Fruit fly (Drosophila melanogaster): ENCODE measurements around the gene CG5235.
A peak's percentile ranks its signal among the peaks of the same experiment; 100 is the strongest.

CG5235 gene

dm6 chr3L:16087323-16087816 is 2.8 kb downstream of the CG5235 start, which contains the start of gene Tasp1:
Gene Tasp1, minus strand, starts transcription at chr3L:16087525.
- peak; percentile 22 for TF ChIP-seq CG11617 (GFP tag; optimal IDR thresholded peaks at IDR 0.05)
- peak; percentile 59 for TF ChIP-seq CG7101 (tag; optimal IDR thresholded peaks at IDR 0.05)
- peak; percentile 13 for TF ChIP-seq tj (GFP tag; optimal IDR thresholded peaks at IDR 0.05)
- TF ChIP-seq Mnt (GFP tag; optimal IDR thresholded peaks at IDR 0.05): peak; percentile 37
- peak; percentile 44 for TF ChIP-seq CG14711 (tag; optimal IDR thresholded peaks at IDR 0.05)
- no peak for TF ChIP-seq CG1620 (GFP tag; optimal IDR thresholded peaks at IDR 0.05)
- TF ChIP-seq CG33017 (tag; optimal IDR thresholded peaks at IDR 0.05): peak; percentile 31
- no peak for TF ChIP-seq Hr96 (GFP tag; optimal IDR thresholded peaks at IDR 0.05)
- peak; percentile 72 for TF ChIP-seq bab1 (GFP tag; optimal IDR thresholded peaks at IDR 0.05)

- no peak for TF ChIP-seq CG5204 (GFP tag; optimal IDR thresholded peaks at IDR 0.05)
- no peak for TF ChIP-seq Clk (GFP tag; optimal IDR thresholded peaks at IDR 0.05)
- TF ChIP-seq Hr96 (GFP tag; optimal IDR thresholded peaks at IDR 0.05): no peak
- no peak for TF ChIP-seq Crg-1 (GFP tag; optimal IDR thresholded peaks at IDR 0.05)
- no peak for TF ChIP-seq bab1 (GFP tag; optimal IDR thresholded peaks at IDR 0.05)
- TF ChIP-seq toe (GFP tag; optimal IDR thresholded peaks at IDR 0.05): no peak
- no peak for TF ChIP-seq CG12768 (GFP tag; optimal IDR thresholded peaks at IDR 0.05)
- TF ChIP-seq CG33017 (tag; optimal IDR thresholded peaks at IDR 0.05): no peak
- no peak for TF ChIP-seq CG14711 (tag; optimal IDR thresholded peaks at IDR 0.05)
- TF ChIP-seq Mnt (GFP tag; optimal IDR thresholded peaks at IDR 0.05): no peak
- no peak for TF ChIP-seq ovo (GFP tag; optimal IDR thresholded peaks at IDR 0.05)
- no peak for TF ChIP-seq cic (GFP tag; optimal IDR thresholded peaks at IDR 0.05)
- no peak for TF ChIP-seq cnc (optimal IDR thresholded peaks at IDR 0.05)
- TF ChIP-seq CG7101 (tag; optimal IDR thresholded peaks at IDR 0.05): no peak
- TF ChIP-seq kay (GFP tag; ENCODE audit: borderline replicate concordance): no peak
- TF ChIP-seq CG7045 (GFP tag; optimal IDR thresholded peaks at IDR 0.05): no peak
- no peak for TF ChIP-seq CG1620 (GFP tag; optimal IDR thresholded peaks at IDR 0.05)
- TF ChIP-seq tj (GFP tag; optimal IDR thresholded peaks at IDR 0.05): no peak
- no peak for TF ChIP-seq CG11617 (GFP tag; optimal IDR thresholded peaks at IDR 0.05)
- no peak for TF ChIP-seq pad (GFP tag; optimal IDR thresholded peaks at IDR 0.05)
Observed at dm6 chr3L:16083693-16084092, 6.5 kb downstream of the CG5235 start, which contains the start of gene CG13075. Gene CG13075, plus strand, starts transcription at chr3L:16083993.

- TF ChIP-seq Clk (GFP tag; optimal IDR thresholded peaks at IDR 0.05): no peak
- no peak for TF ChIP-seq bab1 (GFP tag; optimal IDR thresholded peaks at IDR 0.05)
- TF ChIP-seq CG33017 (tag; optimal IDR thresholded peaks at IDR 0.05): no peak
- TF ChIP-seq Crg-1 (GFP tag; optimal IDR thresholded peaks at IDR 0.05): no peak
- no peak for TF ChIP-seq toe (GFP tag; optimal IDR thresholded peaks at IDR 0.05)
- no peak for TF ChIP-seq CG7101 (tag; optimal IDR thresholded peaks at IDR 0.05)
- no peak for TF ChIP-seq ovo (GFP tag; optimal IDR thresholded peaks at IDR 0.05)
- TF ChIP-seq CG5204 (GFP tag; optimal IDR thresholded peaks at IDR 0.05): no peak
- no peak for TF ChIP-seq Hr96 (GFP tag; optimal IDR thresholded peaks at IDR 0.05)
- no peak for TF ChIP-seq CG7045 (GFP tag; optimal IDR thresholded peaks at IDR 0.05)
- TF ChIP-seq Mnt (GFP tag; optimal IDR thresholded peaks at IDR 0.05): no peak
- no peak for TF ChIP-seq CG14711 (tag; optimal IDR thresholded peaks at IDR 0.05)
- no peak for TF ChIP-seq kay (GFP tag; ENCODE audit: borderline replicate concordance)
- no peak for TF ChIP-seq CG1620 (GFP tag; optimal IDR thresholded peaks at IDR 0.05)
- TF ChIP-seq CG11617 (GFP tag; optimal IDR thresholded peaks at IDR 0.05): no peak
- no peak for TF ChIP-seq pad (GFP tag; optimal IDR thresholded peaks at IDR 0.05)
- no peak for TF ChIP-seq tj (GFP tag; optimal IDR thresholded peaks at IDR 0.05)
- TF ChIP-seq CG12768 (GFP tag; optimal IDR thresholded peaks at IDR 0.05): no peak
- no peak for TF ChIP-seq cic (GFP tag; optimal IDR thresholded peaks at IDR 0.05)
Observed at dm6 chr3L:16082251-16082650, 7.9 kb downstream of the CG5235 start, which contains the start of gene CG33258. Gene CG33258, plus strand, starts transcription at chr3L:16082551.

dm6 chr3L:16060806-16061600 is 29.2 kb downstream of the CG5235 start:
- TF ChIP-seq CG12768 (GFP tag; optimal IDR thresholded peaks at IDR 0.05) (peak; percentile 3), CG11617 (GFP tag; optimal IDR thresholded peaks at IDR 0.05) (peak; percentile 1), CG7101 (tag; optimal IDR thresholded peaks at IDR 0.05) (no peak)

dm6 chr3L:16056101-16056891 is 33.9 kb downstream of the CG5235 start:
- TF ChIP-seq kay (GFP tag; ENCODE audit: borderline replicate concordance) (peak; percentile 13), Hr96 (GFP tag; optimal IDR thresholded peaks at IDR 0.05) (no peak)

- TF ChIP-seq CG12768 (GFP tag; optimal IDR thresholded peaks at IDR 0.05): peak; percentile 38
- peak; percentile 2 for TF ChIP-seq CG14711 (tag; optimal IDR thresholded peaks at IDR 0.05)
- no peak for TF ChIP-seq Clk (GFP tag; optimal IDR thresholded peaks at IDR 0.05)
- TF ChIP-seq pad (GFP tag; optimal IDR thresholded peaks at IDR 0.05): no peak
- no peak for TF ChIP-seq ovo (GFP tag; optimal IDR thresholded peaks at IDR 0.05)
- TF ChIP-seq Hr96 (GFP tag; optimal IDR thresholded peaks at IDR 0.05): no peak
- no peak for TF ChIP-seq CG1620 (GFP tag; optimal IDR thresholded peaks at IDR 0.05)
- TF ChIP-seq tj (GFP tag; optimal IDR thresholded peaks at IDR 0.05): no peak
- no peak for TF ChIP-seq cnc (optimal IDR thresholded peaks at IDR 0.05)
- TF ChIP-seq CG7101 (tag; optimal IDR thresholded peaks at IDR 0.05): no peak
- no peak for TF ChIP-seq CG5204 (GFP tag; optimal IDR thresholded peaks at IDR 0.05)
- no peak for TF ChIP-seq CG11617 (GFP tag; optimal IDR thresholded peaks at IDR 0.05)
Observed at dm6 chr3L:16054095-16054494, 36.1 kb downstream of the CG5235 start.

All from whole organism, adult.